Fruit fly (Drosophila melanogaster) whole organism, wandering third instar larva: ENCODE results near the gene CCAP-R.
A peak's percentile ranks its signal among the peaks of the same experiment; 100 is the strongest.

Source experiments
- dsf ChIP-seq: sonication (Bioruptor generic); optimal IDR thresholded peaks from 2 replicates; lab custom pipeline; 2016; ENCODE audit warnings: missing biosample characterization, missing genetic modification characterization, borderline replicate concordance
- rgr ChIP-seq: fragments of 200-800 bp; sonication (Bioruptor generic); optimal IDR thresholded peaks from 3 replicates; lab custom pipeline; 2016; ENCODE audit warnings: missing biosample characterization, mild to moderate bottlenecking, missing genetic modification characterization
- woc ChIP-seq: sonication (Bioruptor generic); optimal IDR thresholded peaks from 2 replicates; lab custom pipeline; 2016; ENCODE audit warnings: missing biosample characterization, mild to moderate bottlenecking, missing genetic modification characterization

dm6 chr3R:25880198-25880970 lies 75.7 kb downstream of the CCAP-R start:
- peak; percentile 29 for TF ChIP-seq rgr (GFP tag; lab: Kevin White, UChicago)
- TF ChIP-seq dsf (GFP tag; lab: Kevin White, UChicago) = no peak
- TF ChIP-seq woc = peak; percentile 28
